Fruit fly (Drosophila melanogaster) whole organism, embryonic: Measurements from ENCODE around the gene Blos4.
A peak's percentile ranks its signal among the peaks of the same experiment; 100 is the strongest.

Experiments used
- Ada2b ChIP-seq: fragments of 200-800 bp; sonication (Bioruptor generic); IDR thresholded peaks from 2 replicates; pipeline ENCODE4 v1.3.6; 2022; ENCODE audit warnings: missing biosample characterization, missing genetic modification characterization
- Atf-2 ChIP-seq: fragments of 200-800 bp; sonication (Bioruptor generic); optimal IDR thresholded peaks from 2 replicates; lab custom pipeline; 2016; ENCODE audit warnings: missing biosample characterization, missing genetic modification characterization
- BEAF-32 ChIP-seq: fragments of 200-800 bp; sonication (Bioruptor generic); optimal IDR thresholded peaks from 3 replicates; lab custom pipeline; 2017; ENCODE audit warnings: missing biosample characterization, missing genetic modification characterization, mild to moderate bottlenecking, moderate library complexity, missing genetic modification reagents
- CG10147 ChIP-seq: fragments of 200-800 bp; sonication (Bioruptor generic); optimal IDR thresholded peaks from 2 replicates; lab custom pipeline; 2019; ENCODE audit warnings: missing biosample characterization, mild to moderate bottlenecking, missing genetic modification characterization, moderate library complexity
- CG10274 ChIP-seq: fragments of 200-800 bp; sonication (Bioruptor generic); optimal IDR thresholded peaks from 3 replicates; lab custom pipeline; 2017; ENCODE audit warnings: missing biosample characterization, mild to moderate bottlenecking, missing genetic modification characterization
- CG10431 ChIP-seq: fragments of 200-800 bp; sonication (Bioruptor generic); optimal IDR thresholded peaks from 3 replicates; lab custom pipeline; 2018; ENCODE audit warnings: missing biosample characterization, mild to moderate bottlenecking, missing genetic modification characterization
- CG11093 ChIP-seq: fragments of 200-800 bp; sonication (Bioruptor generic); IDR thresholded peaks from 3 replicates; pipeline ENCODE4 v1.3.6; 2022; ENCODE audit warnings: missing biosample characterization, missing genetic modification characterization
- CG11695 ChIP-seq: fragments of 200-800 bp; sonication (Bioruptor generic); IDR thresholded peaks from 3 replicates; pipeline ENCODE4 v1.3.6; 2022; ENCODE audit warnings: missing biosample characterization, missing genetic modification characterization
- CG12071 ChIP-seq: fragments of 200-800 bp; sonication (Bioruptor generic); optimal IDR thresholded peaks from 3 replicates; lab custom pipeline; 2018; ENCODE audit warnings: missing biosample characterization, mild to moderate bottlenecking, missing genetic modification characterization
- CG16779 ChIP-seq: fragments of 200-800 bp; sonication (Bioruptor generic); IDR thresholded peaks from 2 replicates; pipeline ENCODE4 v1.3.6; 2022; ENCODE audit warnings: missing biosample characterization, missing genetic modification characterization
- CG17385 ChIP-seq: fragments of 200-800 bp; sonication (Bioruptor generic); optimal IDR thresholded peaks from 3 replicates; lab custom pipeline; 2018; ENCODE audit warnings: missing biosample characterization, mild to moderate bottlenecking, missing genetic modification characterization
- CG17802 ChIP-seq: fragments of 200-800 bp; sonication (Bioruptor generic); optimal IDR thresholded peaks from 2 replicates; lab custom pipeline; 2018; ENCODE audit warnings: missing biosample characterization, mild to moderate bottlenecking, missing genetic modification characterization, moderate library complexity
- CG1832 ChIP-seq: fragments of 200-800 bp; sonication (Bioruptor generic); optimal IDR thresholded peaks from 2 replicates; lab custom pipeline; 2017; ENCODE audit warnings: missing biosample characterization, mild to moderate bottlenecking, missing genetic modification characterization, inconsistent platforms
- CG31441 ChIP-seq: fragments of 200-800 bp; sonication (Bioruptor generic); IDR thresholded peaks from 2 replicates; pipeline ENCODE4 v1.3.6; 2022; ENCODE audit warnings: missing biosample characterization, missing genetic modification characterization
- CG34376 ChIP-seq: fragments of 200-800 bp; sonication (Bioruptor generic); optimal IDR thresholded peaks from 2 replicates; lab custom pipeline; 2018; ENCODE audit warnings: missing biosample characterization, mild to moderate bottlenecking, missing genetic modification characterization
- CG6689 ChIP-seq: fragments of 200-800 bp; sonication (Bioruptor generic); IDR thresholded peaks from 2 replicates; pipeline ENCODE4 v1.3.6; 2022; ENCODE audit warnings: missing biosample characterization, missing genetic modification characterization
- CG7839 ChIP-seq: fragments of 200-800 bp; sonication (Bioruptor generic); optimal IDR thresholded peaks from 3 replicates; lab custom pipeline; 2018; ENCODE audit warnings: missing biosample characterization, mild to moderate bottlenecking, missing genetic modification characterization, moderate library complexity
- CG8388 ChIP-seq: fragments of 200-800 bp; sonication (Bioruptor generic); optimal IDR thresholded peaks from 2 replicates; lab custom pipeline; 2019; ENCODE audit warnings: missing biosample characterization, mild to moderate bottlenecking, missing genetic modification characterization, moderate library complexity
- CG8478 ChIP-seq: fragments of >200 bp; optimal IDR thresholded peaks from 2 replicates; lab custom pipeline; 2018
- Deaf1 ChIP-seq: fragments of 200-800 bp; optimal IDR thresholded peaks from 3 replicates; lab custom pipeline; 2019; ENCODE audit warnings: missing biosample characterization, mild to moderate bottlenecking, missing genetic modification characterization, moderate library complexity
- Doc3 ChIP-seq: fragments of 200-800 bp; sonication (Bioruptor generic); IDR thresholded peaks from 3 replicates; pipeline ENCODE4 v1.3.6; 2022; ENCODE audit warnings: missing biosample characterization, missing genetic modification characterization; ENCODE audit not compliant: partially characterized antibody
- Fer2 ChIP-seq: fragments of 200-800 bp; sonication (Bioruptor generic); optimal IDR thresholded peaks from 2 replicates; lab custom pipeline; 2018; ENCODE audit warnings: missing biosample characterization, mild to moderate bottlenecking, missing genetic modification characterization, moderate library complexity
- Hand ChIP-seq: fragments of 200-800 bp; sonication (Bioruptor generic); optimal IDR thresholded peaks from 2 replicates; lab custom pipeline; 2017; ENCODE audit warnings: mild to moderate bottlenecking, missing biosample characterization, missing genetic modification reagents, missing genetic modification characterization
- Hr51 ChIP-seq, 2 experiments: fragments of 200-800 bp; sonication (Bioruptor generic); optimal IDR thresholded peaks; 2 replicates in 1 of 2; 3 replicates in 1 of 2; lab custom pipeline; 2016 to 2018; ENCODE audit warnings: missing biosample characterization in 2 of 2, missing genetic modification characterization in 2 of 2, mild to moderate bottlenecking in 1 of 2, moderate library complexity in 1 of 2
- Max ChIP-seq: fragments of 200-800 bp; sonication (Bioruptor generic); optimal IDR thresholded peaks from 2 replicates; lab custom pipeline; 2016; ENCODE audit warnings: missing biosample characterization, mild to moderate bottlenecking, missing genetic modification characterization
- Nf-YB ChIP-seq: fragments of 200-800 bp; sonication (Bioruptor generic); optimal IDR thresholded peaks from 3 replicates; lab custom pipeline; 2019; ENCODE audit warnings: missing biosample characterization, mild to moderate bottlenecking, missing genetic modification characterization, moderate library complexity
- Poxn ChIP-seq: fragments of 200-800 bp; sonication (Bioruptor generic); IDR thresholded peaks from 2 replicates; pipeline ENCODE4 v1.3.6; 2022; ENCODE audit warnings: missing biosample characterization, missing genetic modification characterization
- Rfx ChIP-seq: fragments of 200-800 bp; sonication (Bioruptor generic); IDR thresholded peaks from 2 replicates; pipeline ENCODE4 v1.3.6; 2022; ENCODE audit warnings: missing biosample characterization, missing genetic modification characterization
- Sry-δ ChIP-seq: fragments of 200-800 bp; sonication (Bioruptor generic); optimal IDR thresholded peaks from 2 replicates; lab custom pipeline; 2016; ENCODE audit warnings: missing biosample characterization, missing genetic modification characterization
- TFAM ChIP-seq: fragments of 200-800 bp; sonication (Bioruptor generic); optimal IDR thresholded peaks from 2 replicates; lab custom pipeline; 2017; ENCODE audit warnings: missing biosample characterization, missing genetic modification characterization, inconsistent platforms
- Taf1 ChIP-seq: fragments of 200-800 bp; sonication (Bioruptor generic); IDR thresholded peaks from 2 replicates; pipeline ENCODE4 v1.3.6; 2022; ENCODE audit warnings: missing biosample characterization, missing genetic modification characterization
- Usf ChIP-seq: fragments of 200-800 bp; sonication (Bioruptor generic); optimal IDR thresholded peaks from 2 replicates; lab custom pipeline; 2017; ENCODE audit warnings: missing genotype, missing biosample characterization, missing genetic modification characterization
- YL-1 ChIP-seq: fragments of 200-800 bp; sonication (Bioruptor generic); optimal IDR thresholded peaks from 3 replicates; lab custom pipeline; 2017; ENCODE audit warnings: missing biosample characterization, mild to moderate bottlenecking, missing genetic modification characterization
- ci ChIP-seq: fragments of 200-800 bp; sonication (Bioruptor generic); IDR thresholded peaks from 3 replicates; pipeline ENCODE4 v1.3.6; 2022; ENCODE audit warnings: missing biosample characterization, missing genetic modification characterization
- fd102C ChIP-seq: fragments of 200-800 bp; sonication (Bioruptor generic); optimal IDR thresholded peaks from 2 replicates; lab custom pipeline; 2018; ENCODE audit warnings: missing biosample characterization, mild to moderate bottlenecking, missing genetic modification characterization, moderate library complexity
- fd96Cb ChIP-seq: fragments of 200-800 bp; sonication (Bioruptor generic); optimal IDR thresholded peaks from 2 replicates; lab custom pipeline; 2018; ENCODE audit warnings: missing biosample characterization, mild to moderate bottlenecking, missing genetic modification characterization, moderate library complexity
- gce ChIP-seq: fragments of 200-800 bp; sonication (Bioruptor generic); IDR thresholded peaks from 3 replicates; pipeline ENCODE4 v1.3.6; 2022; ENCODE audit warnings: missing biosample characterization, missing genetic modification characterization
- h ChIP-seq: fragments of >200 bp; optimal IDR thresholded peaks from 2 replicates; lab custom pipeline; 2017
- hb ChIP-seq: fragments of 200-800 bp; sonication (Bioruptor generic); IDR thresholded peaks from 3 replicates; pipeline ENCODE4 v1.3.6; 2022; ENCODE audit warnings: missing biosample characterization, missing genetic modification characterization; ENCODE audit not compliant: partially characterized antibody
- hkb ChIP-seq, 2 experiments: fragments of 200-800 bp in 1 of 2; fragments of >200 bp in 1 of 2; sonication (Bioruptor generic) in 1 of 2; IDR thresholded peaks in 1 of 2; optimal IDR thresholded peaks in 1 of 2; 2 replicates each; pipeline versions ENCODE4 v1.3.6 to Lab custom; 2017 to 2022; ENCODE audit warnings: missing biosample characterization in 1 of 2, missing genetic modification characterization in 1 of 2
- nerfin-2 ChIP-seq: fragments of 200-800 bp; sonication (Bioruptor generic); IDR thresholded peaks from 2 replicates; pipeline ENCODE4 v1.3.6; 2022; ENCODE audit warnings: missing biosample characterization, missing genetic modification characterization; ENCODE audit not compliant: partially characterized antibody
- pho ChIP-seq: fragments of 200-800 bp; sonication (Bioruptor generic); optimal IDR thresholded peaks from 2 replicates; lab custom pipeline; 2016; ENCODE audit warnings: missing biosample characterization, missing genetic modification characterization
- phol ChIP-seq: fragments of 200-800 bp; sonication (Bioruptor generic); optimal IDR thresholded peaks from 3 replicates; lab custom pipeline; 2018; ENCODE audit warnings: missing biosample characterization, mild to moderate bottlenecking, missing genetic modification characterization, moderate library complexity
- sim ChIP-seq: fragments of 200-800 bp; sonication (Bioruptor generic); IDR thresholded peaks from 2 replicates; pipeline ENCODE4 v1.3.6; 2022; ENCODE audit warnings: missing biosample characterization, missing genetic modification characterization
- sima ChIP-seq: fragments of 200-800 bp; sonication (Bioruptor generic); optimal IDR thresholded peaks from 2 replicates; lab custom pipeline; 2016; ENCODE audit warnings: missing biosample characterization, missing genetic modification characterization
- slou ChIP-seq: fragments of 200-800 bp; sonication (Bioruptor generic); optimal IDR thresholded peaks from 3 replicates; lab custom pipeline; 2016; ENCODE audit warnings: missing biosample characterization, missing genetic modification characterization
- sob ChIP-seq: fragments of 200-800 bp; sonication (Bioruptor generic); IDR thresholded peaks from 2 replicates; pipeline ENCODE4 v1.3.6; 2022; ENCODE audit warnings: missing biosample characterization, missing genetic modification characterization
- tgo ChIP-seq: fragments of 200-800 bp; sonication (Bioruptor generic); IDR thresholded peaks from 3 replicates; pipeline ENCODE4 v1.3.6; 2022; ENCODE audit warnings: missing biosample characterization, missing genetic modification characterization
- tna ChIP-seq: fragments of 200-800 bp; sonication (Bioruptor generic); IDR thresholded peaks from 2 replicates; pipeline ENCODE4 v1.3.6; 2022; ENCODE audit warnings: missing biosample characterization, missing genetic modification characterization; ENCODE audit not compliant: partially characterized antibody
- unpg ChIP-seq: fragments of 200-800 bp; sonication (Bioruptor generic); optimal IDR thresholded peaks from 3 replicates; lab custom pipeline; 2018; ENCODE audit warnings: missing biosample characterization, mild to moderate bottlenecking, missing genetic modification characterization, moderate library complexity

The Blos4 gene

DNA sequence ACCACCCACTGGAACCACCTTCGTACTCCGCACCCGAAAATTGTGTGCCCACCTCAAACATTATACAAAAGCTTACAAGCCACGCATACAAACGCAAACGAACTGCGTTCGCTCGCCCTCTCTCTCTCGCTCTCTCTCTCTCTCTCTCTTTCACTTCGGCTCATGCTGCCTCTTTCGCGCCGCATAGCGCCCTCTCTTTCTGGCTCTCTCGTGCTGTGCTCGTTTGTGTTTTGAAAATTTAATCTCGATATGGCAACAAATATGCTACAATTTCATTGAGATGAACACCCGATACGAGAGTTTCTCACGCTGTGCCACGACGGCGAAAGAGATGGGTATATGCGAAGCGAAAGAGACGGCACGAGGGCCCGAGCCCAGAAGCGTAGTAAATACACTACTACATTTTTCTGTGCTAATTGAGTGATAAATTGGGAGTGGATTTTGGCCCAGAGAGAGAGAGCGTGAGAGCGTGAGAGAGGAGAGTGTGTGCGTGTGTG, 22.3 kb upstream of the Blos4 start (continued):
- no peak for TF ChIP-seq gce (GFP tag; lab: Robert Waterston, UW)
- TF ChIP-seq CG8388, result peak; percentile 7
- peak; percentile 22 for TF ChIP-seq Sry-δ (GFP tag; lab: Kevin White, UChicago)
- TF ChIP-seq nerfin-2 (GFP tag; lab: Robert Waterston, UW), result peak; percentile 48; the same call in 1 of the 2 replicates
- TF ChIP-seq CG8478 (lab: Kevin White, UChicago), result peak; percentile 99
- TF ChIP-seq CG10431, result no peak
- TF ChIP-seq CG12071 (GFP tag; lab: Kevin White, UChicago), result peak; percentile 46
- no peak for TF ChIP-seq slou (GFP tag; lab: Kevin White, UChicago)
- no peak for TF ChIP-seq hkb (optimal IDR thresholded peaks at IDR 0.05; lab: Kevin White, UChicago)
- peak; percentile 56 for TF ChIP-seq hkb (GFP tag; IDR thresholded peaks at IDR 0.05; lab: Robert Waterston, UW)
- no peak; the same call in 1 of the 2 replicates for TF ChIP-seq CG31441 (GFP tag; lab: Robert Waterston, UW)
- TF ChIP-seq Nf-YB (GFP tag; lab: Kevin White, UChicago), result peak; percentile 64
- TF ChIP-seq Rfx (GFP tag; lab: Robert Waterston, UW), result 0 out of 2 replicates have a peak, but pooled peaks have one; percentile 17
- TF ChIP-seq Max, result no peak
- peak; percentile 24 for TF ChIP-seq CG17385 (GFP tag; lab: Kevin White, UChicago)
- TF ChIP-seq Doc3, result no peak
- no peak; the same call in 2 of the 3 replicates for TF ChIP-seq tgo (GFP tag; lab: Robert Waterston, UW)
- TF ChIP-seq YL-1 (GFP tag; lab: Kevin White, UChicago), result peak; percentile 24
- no peak for TF ChIP-seq CG11695 (GFP tag; lab: Robert Waterston, UW)
- TF ChIP-seq hb, result no peak
- peak; percentile 37 to 53 for TF ChIP-seq Hr51 (GFP tag; optimal IDR thresholded peaks at IDR 0.05; lab: Kevin White, UChicago)
- no peak for TF ChIP-seq Atf-2 (GFP tag; lab: Kevin White, UChicago)
- TF ChIP-seq sim (GFP tag; lab: Robert Waterston, UW), result no peak
- TF ChIP-seq Ada2b, result no peak
- peak; percentile 57; the same call in 1 of the 2 replicates for TF ChIP-seq sob
- TF ChIP-seq CG10274 (GFP tag; lab: Kevin White, UChicago), result no peak
- TF ChIP-seq CG16779 (GFP tag; lab: Robert Waterston, UW), result no peak
- no peak for TF ChIP-seq Taf1
- no peak for TF ChIP-seq Hand (GFP tag; lab: Kevin White, UChicago)
- TF ChIP-seq Usf (GFP tag; lab: Kevin White, UChicago), result no peak
- TF ChIP-seq CG6689 (GFP tag; lab: Robert Waterston, UW), result no peak
- peak; percentile 100 for TF ChIP-seq CG1832
- no peak for TF ChIP-seq Poxn
- peak; percentile 36 for TF ChIP-seq CG34376 (GFP tag; lab: Kevin White, UChicago)
- TF ChIP-seq TFAM (GFP tag; lab: Kevin White, UChicago), result no peak
- no peak for TF ChIP-seq h (lab: Kevin White, UChicago)
- TF ChIP-seq Fer2 (tag; lab: Kevin White, UChicago), result no peak
- TF ChIP-seq BEAF-32, result peak; percentile 2
- TF ChIP-seq tna (GFP tag; lab: Robert Waterston, UW), result peak; percentile 75; the same call in 1 of the 2 replicates
- peak; percentile 69 for TF ChIP-seq ci (GFP tag; lab: Robert Waterston, UW)
- no peak for TF ChIP-seq CG7839 (tag; lab: Kevin White, UChicago)
- TF ChIP-seq sima (GFP tag; lab: Kevin White, UChicago), result no peak
- peak; percentile 37 for TF ChIP-seq pho (GFP tag; lab: Kevin White, UChicago)
- no peak for TF ChIP-seq fd96Cb
- no peak for TF ChIP-seq CG17802
- peak; percentile 100 for TF ChIP-seq Deaf1 (tag; lab: Kevin White, UChicago)
- no peak for TF ChIP-seq phol (tag; lab: Kevin White, UChicago)
- no peak for TF ChIP-seq CG11093 (GFP tag; lab: Robert Waterston, UW)
- TF ChIP-seq fd102C (GFP tag; lab: Kevin White, UChicago), result peak; percentile 23
- no peak for TF ChIP-seq unpg (GFP tag; lab: Kevin White, UChicago)
- TF ChIP-seq CG10147, result peak; percentile 24
